Worm (Caenorhabditis elegans) whole organism, L4 larva: ENCODE results near the gene T05A12.4.

ENCODE experiments used
- F26F4.8 ChIP-seq: fragments of 200-800 bp; sonication (Bioruptor generic); conservative IDR thresholded peaks from 2 replicates; pipeline ENCODE4 v1.3.6; 2022; ENCODE audit warnings: missing genetic modification characterization, missing compliant biosample characterization
- F44E2.7 ChIP-seq: fragments of 200-800 bp; sonication (Bioruptor generic); IDR thresholded peaks from 2 replicates; pipeline ENCODE4 v2.1.2; 2022; ENCODE audit warnings: missing genetic modification characterization, missing compliant biosample characterization
- F49E8.2 ChIP-seq: sonication (generic microtip); optimal IDR thresholded peaks from 2 replicates; lab custom pipeline; 2016; ENCODE audit warnings: missing compliant biosample characterization, mild to moderate bottlenecking, missing genetic modification characterization, borderline replicate concordance
- R02D3.7 ChIP-seq: fragments of 150-350 bp; sonication (generic microtip); optimal IDR thresholded peaks from 3 replicates; lab custom pipeline; 2014; ENCODE audit warnings: missing biosample characterization, missing genetic modification characterization
- T20F7.1 ChIP-seq: fragments of 200-800 bp; sonication (Bioruptor generic); optimal IDR thresholded peaks from 2 replicates; lab custom pipeline; 2018; ENCODE audit warnings: mild to moderate bottlenecking, missing genetic modification characterization, missing compliant biosample characterization
- T26A8.4 ChIP-seq: fragments of 200-800 bp; sonication (Bioruptor generic); IDR thresholded peaks from 2 replicates; pipeline ENCODE4 v1.3.6; 2022; ENCODE audit warnings: missing genetic modification characterization, missing compliant biosample characterization
- Y105C5A.15 ChIP-seq: fragments of 200-800 bp; sonication (Bioruptor generic); IDR thresholded peaks from 2 replicates; pipeline ENCODE4 v1.3.6; 2022; ENCODE audit warnings: missing genetic modification characterization, missing compliant biosample characterization
- Y48G9A.11 ChIP-seq: fragments of 200-800 bp; sonication (Bioruptor generic); IDR thresholded peaks from 2 replicates; pipeline ENCODE4 v1.3.6; 2022; ENCODE audit warnings: missing genetic modification reagents, missing genetic modification characterization, missing compliant biosample characterization
- Y5F2A.4 ChIP-seq: fragments of 200-800 bp; sonication (Bioruptor generic); optimal IDR thresholded peaks from 2 replicates; lab custom pipeline; 2018; ENCODE audit warnings: mild to moderate bottlenecking, missing genetic modification characterization, missing compliant biosample characterization
- aly-2 ChIP-seq: sonication (generic microtip); optimal IDR thresholded peaks from 2 replicates; lab custom pipeline; 2018; ENCODE audit warnings: missing biosample characterization, missing genetic modification characterization
- ama-1 ChIP-seq: fragments of 150-350 bp; optimal IDR thresholded peaks from 2 replicates; lab custom pipeline; 2014; ENCODE audit warnings: inconsistent platforms, mixed read lengths
- arid-1 ChIP-seq: fragments of 200-800 bp; sonication (Bioruptor generic); conservative IDR thresholded peaks from 2 replicates; pipeline ENCODE4 v1.3.6; 2022; ENCODE audit warnings: missing genetic modification reagents, missing genetic modification characterization, missing compliant biosample characterization
- attf-4 ChIP-seq: sonication (generic microtip); optimal IDR thresholded peaks from 3 replicates; lab custom pipeline; 2017; ENCODE audit warnings: missing biosample characterization, missing genetic modification characterization
- ceh-20 ChIP-seq: fragments of 200-800 bp; sonication (Bioruptor generic); IDR thresholded peaks from 2 replicates; pipeline ENCODE4 v1.3.6; 2022; ENCODE audit warnings: missing genetic modification reagents, missing genetic modification characterization, missing compliant biosample characterization
- ceh-32 ChIP-seq: sonication (generic microtip); optimal IDR thresholded peaks from 2 replicates; lab custom pipeline; 2016; ENCODE audit warnings: mild to moderate bottlenecking, missing genetic modification characterization, missing compliant biosample characterization; ENCODE audit not compliant: poor library complexity
- ceh-62 ChIP-seq: sonication (generic microtip); optimal IDR thresholded peaks from 2 replicates; lab custom pipeline; 2017; ENCODE audit warnings: missing biosample characterization, missing genetic modification characterization
- ces-1 ChIP-seq: fragments of 150-350 bp; sonication (generic microtip); optimal IDR thresholded peaks from 4 replicates; lab custom pipeline; 2014; ENCODE audit warnings: missing biosample characterization, missing genetic modification reagents, missing genetic modification characterization
- cey-2 ChIP-seq: sonication (generic microtip); optimal IDR thresholded peaks from 3 replicates; lab custom pipeline; 2017; ENCODE audit warnings: missing genetic modification characterization, mild to moderate bottlenecking, missing compliant biosample characterization, antibody characterized with exemption, borderline replicate concordance; ENCODE audit not compliant: insufficient read depth
- ctbp-1 ChIP-seq: fragments of 200-800 bp; sonication (Bioruptor generic); IDR thresholded peaks from 2 replicates; pipeline ENCODE4 v1.3.6; 2022; ENCODE audit warnings: missing genetic modification reagents, missing genetic modification characterization, missing compliant biosample characterization
- daf-19 ChIP-seq: fragments of 200-800 bp; sonication (Bioruptor generic); conservative IDR thresholded peaks from 2 replicates; pipeline ENCODE4 v1.3.6; 2022; ENCODE audit warnings: missing genetic modification characterization, missing compliant biosample characterization
- dmd-6 ChIP-seq: fragments of 200-800 bp; sonication (Bioruptor generic); IDR thresholded peaks from 2 replicates; pipeline ENCODE4 v1.3.6; 2022; ENCODE audit warnings: missing genetic modification reagents, missing genetic modification characterization, missing compliant biosample characterization
- dmd-8 ChIP-seq: fragments of 200-800 bp; sonication (Bioruptor generic); IDR thresholded peaks from 2 replicates; pipeline ENCODE4 v1.3.6; 2022; ENCODE audit warnings: missing genetic modification characterization, missing compliant biosample characterization
- dmd-9 ChIP-seq: fragments of 200-800 bp; sonication (Bioruptor generic); IDR thresholded peaks from 2 replicates; pipeline ENCODE4 v1.3.6; 2022; ENCODE audit warnings: missing genetic modification reagents, missing genetic modification characterization, missing compliant biosample characterization
- dve-1 ChIP-seq: sonication (generic microtip); optimal IDR thresholded peaks from 2 replicates; lab custom pipeline; 2017; ENCODE audit warnings: antibody characterized with exemption, mild to moderate bottlenecking, missing genetic modification characterization, missing compliant biosample characterization; ENCODE audit not compliant: insufficient read depth
- egl-43 ChIP-seq: fragments of 200-800 bp; sonication (Bioruptor generic); IDR thresholded peaks from 2 replicates; pipeline ENCODE4 v1.3.6; 2022; ENCODE audit warnings: missing genetic modification reagents, missing genetic modification characterization, missing compliant biosample characterization
- fos-1 ChIP-seq: fragments of 150-350 bp; optimal IDR thresholded peaks from 2 replicates; lab custom pipeline; 2014; ENCODE audit warnings: missing biosample characterization, missing genetic modification characterization
- gei-8 ChIP-seq: fragments of 200-800 bp; sonication (Bioruptor generic); optimal IDR thresholded peaks from 2 replicates; lab custom pipeline; 2018; ENCODE audit warnings: mild to moderate bottlenecking, missing genetic modification characterization, missing compliant biosample characterization
- hlh-11 ChIP-seq: fragments of 200-800 bp; sonication (Bioruptor generic); optimal IDR thresholded peaks from 2 replicates; lab custom pipeline; 2018; ENCODE audit warnings: mild to moderate bottlenecking, missing genetic modification characterization, missing compliant biosample characterization
- hlh-30 ChIP-seq: sonication (generic microtip); optimal IDR thresholded peaks from 2 replicates; lab custom pipeline; 2017; ENCODE audit warnings: antibody characterized with exemption, mild to moderate bottlenecking, missing genetic modification characterization, missing compliant biosample characterization; ENCODE audit not compliant: insufficient read depth
- hmg-1.1 ChIP-seq: fragments of 200-800 bp; sonication (Bioruptor generic); IDR thresholded peaks from 2 replicates; pipeline ENCODE4 v1.3.6; 2022; ENCODE audit warnings: missing genetic modification reagents, missing genetic modification characterization, missing compliant biosample characterization
- lin-1 ChIP-seq: fragments of 200-800 bp; sonication (Bioruptor generic); IDR thresholded peaks from 2 replicates; pipeline ENCODE4 v1.3.6; 2022; ENCODE audit warnings: missing genetic modification reagents, missing genetic modification characterization, missing compliant biosample characterization
- lin-15B ChIP-seq: fragments of 150-350 bp; sonication (generic microtip); optimal IDR thresholded peaks from 3 replicates; lab custom pipeline; 2014; ENCODE audit warnings: missing biosample characterization, missing genetic modification characterization
- lir-3 ChIP-seq: sonication (generic microtip); optimal IDR thresholded peaks from 2 replicates; lab custom pipeline; 2016; ENCODE audit warnings: mild to moderate bottlenecking, missing genetic modification characterization, missing compliant biosample characterization
- madf-5 ChIP-seq, 2 experiments: fragments of 200-800 bp; sonication (Bioruptor generic); IDR thresholded peaks; 2 replicates each; pipeline ENCODE4 v1.3.6; 2022; ENCODE audit warnings: missing compliant biosample characterization in 2 of 2, missing genetic modification characterization in 2 of 2
- nhr-10 ChIP-seq: fragments of 150-350 bp; optimal IDR thresholded peaks from 2 replicates; lab custom pipeline; 2014; ENCODE audit warnings: missing biosample characterization, missing genetic modification characterization
- nhr-111 ChIP-seq: fragments of 200-800 bp; sonication (Bioruptor generic); optimal IDR thresholded peaks from 2 replicates; lab custom pipeline; 2018; ENCODE audit warnings: mild to moderate bottlenecking, missing genetic modification characterization, missing compliant biosample characterization
- nhr-237 ChIP-seq: sonication (generic microtip); optimal IDR thresholded peaks from 2 replicates; lab custom pipeline; 2017; ENCODE audit warnings: missing biosample characterization, missing genetic modification characterization
- nhr-28 ChIP-seq: fragments of 150-350 bp; optimal IDR thresholded peaks from 2 replicates; lab custom pipeline; 2014; ENCODE audit warnings: missing biosample characterization, missing genetic modification characterization
- nhr-41 ChIP-seq: fragments of 200-800 bp; sonication (Bioruptor generic); IDR thresholded peaks from 2 replicates; pipeline ENCODE4 v1.3.6; 2022; ENCODE audit warnings: missing genetic modification reagents, missing genetic modification characterization, missing compliant biosample characterization
- nhr-48 ChIP-seq: sonication (generic microtip); optimal IDR thresholded peaks from 2 replicates; lab custom pipeline; 2016; ENCODE audit warnings: mild to moderate bottlenecking, missing genetic modification characterization, missing compliant biosample characterization
- nhr-6 ChIP-seq: fragments of 150-350 bp; optimal IDR thresholded peaks from 2 replicates; lab custom pipeline; 2014; ENCODE audit warnings: missing biosample characterization, missing genetic modification characterization
- nhr-76 ChIP-seq: fragments of 150-350 bp; optimal IDR thresholded peaks from 2 replicates; lab custom pipeline; 2014; ENCODE audit warnings: missing biosample characterization, missing genetic modification characterization
- nhr-77 ChIP-seq: fragments of 150-350 bp; optimal IDR thresholded peaks from 2 replicates; lab custom pipeline; 2014; ENCODE audit warnings: missing biosample characterization, missing genetic modification characterization
- pqm-1 ChIP-seq: sonication (generic microtip); optimal IDR thresholded peaks from 2 replicates; lab custom pipeline; 2017; ENCODE audit warnings: missing biosample characterization, missing genetic modification characterization
- skn-1 ChIP-seq: fragments of 150-350 bp; optimal IDR thresholded peaks from 2 replicates; lab custom pipeline; 2014; ENCODE audit warnings: missing biosample characterization, missing genetic modification characterization
- spr-1 ChIP-seq: sonication (generic microtip); optimal IDR thresholded peaks from 2 replicates; lab custom pipeline; 2016; ENCODE audit warnings: mild to moderate bottlenecking, missing genetic modification characterization, missing compliant biosample characterization
- spr-3 ChIP-seq: fragments of 200-800 bp; sonication (Bioruptor generic); optimal IDR thresholded peaks from 2 replicates; lab custom pipeline; 2018; ENCODE audit warnings: mild to moderate bottlenecking, missing genetic modification characterization, missing compliant biosample characterization
- tra-1 ChIP-seq: fragments of 200-800 bp; sonication (Bioruptor generic); IDR thresholded peaks from 2 replicates; pipeline ENCODE4 v1.3.6; 2022; ENCODE audit warnings: missing genetic modification reagents, missing genetic modification characterization, missing compliant biosample characterization
- unc-39 ChIP-seq: sonication (generic microtip); optimal IDR thresholded peaks from 2 replicates; lab custom pipeline; 2017; ENCODE audit warnings: missing biosample characterization, missing genetic modification characterization
- vab-7 ChIP-seq: fragments of 200-800 bp; sonication (Bioruptor generic); IDR thresholded peaks from 2 replicates; pipeline ENCODE4 v1.3.6; 2022; ENCODE audit warnings: missing genetic modification reagents, missing genetic modification characterization, missing compliant biosample characterization
- zip-11 ChIP-seq: fragments of 200-800 bp; sonication (Bioruptor generic); IDR thresholded peaks from 2 replicates; pipeline ENCODE4 v1.3.6; 2022; ENCODE audit warnings: missing genetic modification characterization, missing compliant biosample characterization
- ztf-11 ChIP-seq: fragments of 150-350 bp; optimal IDR thresholded peaks from 2 replicates; lab custom pipeline; 2014; ENCODE audit warnings: missing biosample characterization, missing genetic modification characterization
- ztf-7 ChIP-seq: fragments of 150-350 bp; optimal IDR thresholded peaks from 2 replicates; lab custom pipeline; 2014; ENCODE audit warnings: missing biosample characterization, missing genetic modification characterization

Gene T05A12.4

DNA sequence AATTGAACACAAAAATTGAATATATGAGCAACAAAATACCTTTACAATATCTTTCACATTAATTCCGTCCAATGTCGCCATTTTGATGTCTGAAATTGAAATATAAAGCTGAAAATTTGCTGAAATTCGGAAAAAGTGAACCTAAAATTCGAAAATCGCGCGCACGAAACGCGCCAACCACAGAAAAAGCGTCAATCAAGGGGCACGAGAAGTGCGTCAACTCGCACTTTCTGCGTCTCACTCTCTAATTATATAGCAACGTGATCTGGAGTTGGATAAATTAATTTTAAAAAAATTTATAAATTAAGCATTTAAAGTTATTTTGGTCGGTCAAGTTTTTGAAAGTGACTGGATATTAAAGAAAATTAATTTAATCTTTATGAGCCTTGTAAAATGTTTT, 31.6 kb downstream of the T05A12.4 start, which contains the start of gene ruvb-2 (continued):
- TF ChIP-seq nhr-77 (tag; lab: Kevin White, UChicago) (peak; percentile 77), R02D3.7 (tag; lab: Kevin White, UChicago) (no peak), fos-1 (tag; lab: Kevin White, UChicago) (no peak), T26A8.4 (GFP tag; lab: Robert Waterston, UW) (peak; percentile 82), daf-19 (GFP tag; lab: Robert Waterston, UW) (no peak), nhr-10 (tag; lab: Kevin White, UChicago) (no peak), arid-1 (GFP tag; lab: Robert Waterston, UW) (peak; percentile 52; the same call in 1 of the 2 replicates), ceh-20 (GFP tag; lab: Robert Waterston, UW) (no peak), egl-43 (GFP tag; lab: Robert Waterston, UW) (no peak), hmg-1.1 (GFP tag; lab: Robert Waterston, UW) (peak; percentile 61), ceh-32 (tag; lab: Kevin White, UChicago) (peak; percentile 23), nhr-6 (tag; lab: Kevin White, UChicago) (peak; percentile 81), vab-7 (GFP tag; lab: Robert Waterston, UW) (no peak), lin-15B (tag; lab: Kevin White, UChicago) (peak; percentile 32), madf-5 (GFP tag; IDR thresholded peaks at IDR 0.05; lab: Robert Waterston, UW) (no peak), dve-1 (tag; lab: Kevin White, UChicago) (peak; percentile 88), F26F4.8 (GFP tag; lab: Robert Waterston, UW) (no peak), hlh-11 (no peak), aly-2 (tag; lab: Kevin White, UChicago) (no peak), ceh-62 (tag; lab: Kevin White, UChicago) (no peak), skn-1 (tag; lab: Kevin White, UChicago) (no peak), dmd-8 (no peak), Y48G9A.11 (GFP tag; lab: Robert Waterston, UW) (no peak), nhr-48 (tag; lab: Kevin White, UChicago) (peak; percentile 26), unc-39 (tag; lab: Kevin White, UChicago) (no peak), ztf-7 (tag; lab: Kevin White, UChicago) (peak; percentile 55), hlh-30 (tag; lab: Kevin White, UChicago) (peak; percentile 92), tra-1 (GFP tag; lab: Robert Waterston, UW) (peak; percentile 18; the same call in 1 of the 2 replicates), ztf-11 (tag; lab: Kevin White, UChicago) (no peak), ama-1 (lab: Kevin White, UChicago) (no peak), Y5F2A.4 (no peak), nhr-237 (no peak), ctbp-1 (peak; percentile 57; the same call in 1 of the 2 replicates), T20F7.1 (GFP tag; lab: Kevin White, UChicago) (peak; percentile 83), attf-4 (tag; lab: Kevin White, UChicago) (no peak), ces-1 (GFP tag; lab: Kevin White, UChicago) (no peak), dmd-9 (GFP tag; lab: Robert Waterston, UW) (0 out of 2 replicates have a peak, but pooled peaks have one; percentile 11), lin-1 (GFP tag; lab: Robert Waterston, UW) (no peak), F44E2.7 (GFP tag; lab: Robert Waterston, UW) (no peak), dmd-6 (GFP tag; lab: Robert Waterston, UW) (peak; percentile 70), nhr-76 (no peak), gei-8 (GFP tag; lab: Kevin White, UChicago) (no peak), Y105C5A.15 (no peak), nhr-111 (no peak), F49E8.2 (peak; percentile 26), nhr-41 (GFP tag; lab: Robert Waterston, UW) (no peak), spr-3 (GFP tag; lab: Kevin White, UChicago) (peak; percentile 59), nhr-28 (tag; lab: Kevin White, UChicago) (peak; percentile 40), lir-3 (tag; lab: Kevin White, UChicago) (no peak), pqm-1 (tag; lab: Kevin White, UChicago) (peak; percentile 5), spr-1 (peak; percentile 38), zip-11 (GFP tag; lab: Robert Waterston, UW) (no peak), cey-2 (tag; lab: Kevin White, UChicago) (no peak)
